Fruit fly (Drosophila melanogaster): ENCODE measurements around the gene Tsr1.

dm6 chr3L:21343254-21344083, 8.5 kb downstream of the Tsr1 start, which contains the start of the genes Tbc1d8-9 and CG32436:
- TF ChIP-seq psq (optimal IDR thresholded peaks at IDR 0.05) = no peak
- TF ChIP-seq pan (optimal IDR thresholded peaks at IDR 0.05) = no peak
- TF ChIP-seq CG8478 (optimal IDR thresholded peaks at IDR 0.05) = no peak
- TF ChIP-seq usp (GFP tag; optimal IDR thresholded peaks at IDR 0.05) = no peak
- no peak for TF ChIP-seq Dll (optimal IDR thresholded peaks at IDR 0.05)
